Worm (Caenorhabditis elegans) whole organism, L4 larva: ENCODE measurements around the gene lys-10.

Experiments used
- D1046.2 ChIP-seq: fragments of 200-800 bp; sonication (Bioruptor generic); IDR thresholded peaks from 2 replicates; pipeline ENCODE4 v1.3.6; 2022; ENCODE audit warnings: missing genetic modification characterization, missing compliant biosample characterization
- F49E8.2 ChIP-seq: sonication (generic microtip); optimal IDR thresholded peaks from 2 replicates; lab custom pipeline; 2016; ENCODE audit warnings: missing compliant biosample characterization, mild to moderate bottlenecking, missing genetic modification characterization, borderline replicate concordance
- T20F7.1 ChIP-seq: fragments of 200-800 bp; sonication (Bioruptor generic); optimal IDR thresholded peaks from 2 replicates; lab custom pipeline; 2018; ENCODE audit warnings: mild to moderate bottlenecking, missing genetic modification characterization, missing compliant biosample characterization
- T26A8.4 ChIP-seq: fragments of 200-800 bp; sonication (Bioruptor generic); IDR thresholded peaks from 2 replicates; pipeline ENCODE4 v1.3.6; 2022; ENCODE audit warnings: missing genetic modification characterization, missing compliant biosample characterization
- Y105C5A.15 ChIP-seq: fragments of 200-800 bp; sonication (Bioruptor generic); IDR thresholded peaks from 2 replicates; pipeline ENCODE4 v1.3.6; 2022; ENCODE audit warnings: missing genetic modification characterization, missing compliant biosample characterization
- Y48G9A.11 ChIP-seq: fragments of 200-800 bp; sonication (Bioruptor generic); IDR thresholded peaks from 2 replicates; pipeline ENCODE4 v1.3.6; 2022; ENCODE audit warnings: missing genetic modification reagents, missing genetic modification characterization, missing compliant biosample characterization
- Y5F2A.4 ChIP-seq: fragments of 200-800 bp; sonication (Bioruptor generic); optimal IDR thresholded peaks from 2 replicates; lab custom pipeline; 2018; ENCODE audit warnings: mild to moderate bottlenecking, missing genetic modification characterization, missing compliant biosample characterization
- Y75B8A.6 ChIP-seq: fragments of 200-800 bp; sonication (Bioruptor generic); IDR thresholded peaks from 2 replicates; pipeline ENCODE4 v1.3.6; 2022; ENCODE audit warnings: missing genetic modification reagents, missing genetic modification characterization, missing compliant biosample characterization
- ZK337.2 ChIP-seq: fragments of 200-800 bp; sonication (Bioruptor generic); IDR thresholded peaks from 2 replicates; pipeline ENCODE4 v1.3.6; 2022; ENCODE audit warnings: missing genetic modification reagents, missing genetic modification characterization, missing compliant biosample characterization
- ama-1 ChIP-seq: fragments of 150-350 bp; optimal IDR thresholded peaks from 2 replicates; lab custom pipeline; 2014; ENCODE audit warnings: inconsistent platforms, mixed read lengths
- arid-1 ChIP-seq: fragments of 200-800 bp; sonication (Bioruptor generic); conservative IDR thresholded peaks from 2 replicates; pipeline ENCODE4 v1.3.6; 2022; ENCODE audit warnings: missing genetic modification reagents, missing genetic modification characterization, missing compliant biosample characterization
- ceh-32 ChIP-seq: sonication (generic microtip); optimal IDR thresholded peaks from 2 replicates; lab custom pipeline; 2016; ENCODE audit warnings: mild to moderate bottlenecking, missing genetic modification characterization, missing compliant biosample characterization; ENCODE audit not compliant: poor library complexity
- ctbp-1 ChIP-seq: fragments of 200-800 bp; sonication (Bioruptor generic); IDR thresholded peaks from 2 replicates; pipeline ENCODE4 v1.3.6; 2022; ENCODE audit warnings: missing genetic modification reagents, missing genetic modification characterization, missing compliant biosample characterization
- daf-16 ChIP-seq, 3 experiments: sonication (generic microtip); optimal IDR thresholded peaks; 2 replicates each; lab custom pipeline; 2016 to 2017; ENCODE audit warnings: missing genetic modification characterization in 3 of 3, missing genetic modification reagents in 3 of 3, mild to moderate bottlenecking in 2 of 3, missing compliant biosample characterization in 2 of 3, missing biosample characterization in 1 of 3, moderate library complexity in 1 of 3
- daf-19 ChIP-seq: fragments of 200-800 bp; sonication (Bioruptor generic); conservative IDR thresholded peaks from 2 replicates; pipeline ENCODE4 v1.3.6; 2022; ENCODE audit warnings: missing genetic modification characterization, missing compliant biosample characterization
- dmd-8 ChIP-seq: fragments of 200-800 bp; sonication (Bioruptor generic); IDR thresholded peaks from 2 replicates; pipeline ENCODE4 v1.3.6; 2022; ENCODE audit warnings: missing genetic modification characterization, missing compliant biosample characterization
- duxl-1 ChIP-seq: sonication (generic microtip); optimal IDR thresholded peaks from 2 replicates; lab custom pipeline; 2016; ENCODE audit warnings: mild to moderate bottlenecking, missing genetic modification characterization, moderate library complexity, missing compliant biosample characterization; ENCODE audit not compliant: poor library complexity
- egl-43 ChIP-seq: fragments of 200-800 bp; sonication (Bioruptor generic); IDR thresholded peaks from 2 replicates; pipeline ENCODE4 v1.3.6; 2022; ENCODE audit warnings: missing genetic modification reagents, missing genetic modification characterization, missing compliant biosample characterization
- fkh-10 ChIP-seq: fragments of 150-350 bp; optimal IDR thresholded peaks from 2 replicates; lab custom pipeline; 2014; ENCODE audit warnings: missing biosample characterization, missing genetic modification reagents, missing genetic modification characterization
- gei-8 ChIP-seq: fragments of 200-800 bp; sonication (Bioruptor generic); optimal IDR thresholded peaks from 2 replicates; lab custom pipeline; 2018; ENCODE audit warnings: mild to moderate bottlenecking, missing genetic modification characterization, missing compliant biosample characterization
- hlh-30 ChIP-seq: sonication (generic microtip); optimal IDR thresholded peaks from 2 replicates; lab custom pipeline; 2017; ENCODE audit warnings: antibody characterized with exemption, mild to moderate bottlenecking, missing genetic modification characterization, missing compliant biosample characterization; ENCODE audit not compliant: insufficient read depth
- hmg-1.1 ChIP-seq: fragments of 200-800 bp; sonication (Bioruptor generic); IDR thresholded peaks from 2 replicates; pipeline ENCODE4 v1.3.6; 2022; ENCODE audit warnings: missing genetic modification reagents, missing genetic modification characterization, missing compliant biosample characterization
- lim-7 ChIP-seq: fragments of 200-800 bp; sonication (Bioruptor generic); IDR thresholded peaks from 2 replicates; pipeline ENCODE4 v1.3.6; 2022; ENCODE audit warnings: missing genetic modification characterization, missing compliant biosample characterization
- lin-1 ChIP-seq: fragments of 200-800 bp; sonication (Bioruptor generic); IDR thresholded peaks from 2 replicates; pipeline ENCODE4 v1.3.6; 2022; ENCODE audit warnings: missing genetic modification reagents, missing genetic modification characterization, missing compliant biosample characterization
- lin-13 ChIP-seq: fragments of 150-350 bp; optimal IDR thresholded peaks from 2 replicates; lab custom pipeline; 2014; ENCODE audit warnings: missing biosample characterization, missing genetic modification reagents, missing genetic modification characterization
- lin-38 ChIP-seq: fragments of 200-800 bp; sonication (Bioruptor generic); IDR thresholded peaks from 2 replicates; pipeline ENCODE4 v1.3.6; 2022; ENCODE audit warnings: missing genetic modification reagents, missing genetic modification characterization, missing compliant biosample characterization
- madf-5 ChIP-seq, 2 experiments: fragments of 200-800 bp; sonication (Bioruptor generic); IDR thresholded peaks; 2 replicates each; pipeline ENCODE4 v1.3.6; 2022; ENCODE audit warnings: missing compliant biosample characterization in 2 of 2, missing genetic modification characterization in 2 of 2
- mdt-29 ChIP-seq: fragments of 200-800 bp; sonication (Bioruptor generic); IDR thresholded peaks from 2 replicates; pipeline ENCODE4 v1.3.6; 2022; ENCODE audit warnings: missing genetic modification reagents, missing genetic modification characterization, missing compliant biosample characterization
- mes-2 ChIP-seq: sonication (generic microtip); optimal IDR thresholded peaks from 2 replicates; lab custom pipeline; 2016; ENCODE audit warnings: missing genotype, mild to moderate bottlenecking, missing genetic modification characterization, missing compliant biosample characterization; ENCODE audit not compliant: poor library complexity, severe bottlenecking
- mxl-2 ChIP-seq: fragments of 200-800 bp; sonication (Bioruptor generic); conservative IDR thresholded peaks from 2 replicates; pipeline ENCODE4 v1.3.6; 2022; ENCODE audit warnings: missing genetic modification reagents, missing genetic modification characterization, missing compliant biosample characterization
- mxl-3 ChIP-seq: fragments of 200-800 bp; sonication (Bioruptor generic); optimal IDR thresholded peaks from 2 replicates; lab custom pipeline; 2018; ENCODE audit warnings: mild to moderate bottlenecking, missing genetic modification characterization, missing compliant biosample characterization
- nhr-102 ChIP-seq: sonication (generic microtip); optimal IDR thresholded peaks from 2 replicates; lab custom pipeline; 2016; ENCODE audit warnings: mild to moderate bottlenecking, missing genetic modification characterization, moderate library complexity, missing compliant biosample characterization
- nhr-11 ChIP-seq: fragments of 150-350 bp; optimal IDR thresholded peaks from 2 replicates; lab custom pipeline; 2014; ENCODE audit warnings: missing biosample characterization, missing genetic modification characterization
- nhr-28 ChIP-seq: fragments of 150-350 bp; optimal IDR thresholded peaks from 2 replicates; lab custom pipeline; 2014; ENCODE audit warnings: missing biosample characterization, missing genetic modification characterization
- nhr-42 ChIP-seq: fragments of 200-800 bp; sonication (Bioruptor generic); IDR thresholded peaks from 2 replicates; pipeline ENCODE4 v1.3.6; 2022; ENCODE audit warnings: missing genetic modification characterization, missing compliant biosample characterization
- nhr-6 ChIP-seq: fragments of 150-350 bp; optimal IDR thresholded peaks from 2 replicates; lab custom pipeline; 2014; ENCODE audit warnings: missing biosample characterization, missing genetic modification characterization
- pha-4 ChIP-seq, 2 experiments: fragments of 150-350 bp in 1 of 2; fragments of 200-800 bp in 1 of 2; sonication (Bioruptor generic) in 1 of 2; IDR thresholded peaks in 1 of 2; optimal IDR thresholded peaks in 1 of 2; 2 replicates each; pipeline versions ENCODE4 v1.3.6 to Lab custom; 2014 to 2022; ENCODE audit warnings: missing genetic modification characterization in 2 of 2, missing genetic modification reagents in 2 of 2, missing biosample characterization in 1 of 2, missing compliant biosample characterization in 1 of 2
- saeg-2 ChIP-seq: fragments of 200-800 bp; sonication (Bioruptor generic); IDR thresholded peaks from 2 replicates; pipeline ENCODE4 v1.3.6; 2022; ENCODE audit warnings: missing genetic modification reagents, missing genetic modification characterization, missing compliant biosample characterization
- snpc-1.2 ChIP-seq: fragments of 200-800 bp; sonication (Bioruptor generic); IDR thresholded peaks from 2 replicates; pipeline ENCODE4 v1.3.6; 2022; ENCODE audit warnings: missing genetic modification reagents, missing genetic modification characterization, missing compliant biosample characterization
- snpc-4 ChIP-seq: fragments of 150-350 bp; optimal IDR thresholded peaks from 2 replicates; lab custom pipeline; 2014; ENCODE audit warnings: missing biosample characterization, missing genetic modification characterization
- spr-1 ChIP-seq: sonication (generic microtip); optimal IDR thresholded peaks from 2 replicates; lab custom pipeline; 2016; ENCODE audit warnings: mild to moderate bottlenecking, missing genetic modification characterization, missing compliant biosample characterization
- spr-3 ChIP-seq: fragments of 200-800 bp; sonication (Bioruptor generic); optimal IDR thresholded peaks from 2 replicates; lab custom pipeline; 2018; ENCODE audit warnings: mild to moderate bottlenecking, missing genetic modification characterization, missing compliant biosample characterization
- tag-97 ChIP-seq: fragments of 200-800 bp; sonication (Bioruptor generic); IDR thresholded peaks from 2 replicates; pipeline ENCODE4 v1.3.6; 2022; ENCODE audit warnings: missing genetic modification characterization, missing compliant biosample characterization
- unc-130 ChIP-seq: sonication (generic microtip); optimal IDR thresholded peaks from 2 replicates; lab custom pipeline; 2016; ENCODE audit warnings: missing genetic modification reagents, missing genetic modification characterization, missing compliant biosample characterization
- zfp-3 ChIP-seq: fragments of 200-800 bp; sonication (Bioruptor generic); conservative IDR thresholded peaks from 2 replicates; pipeline ENCODE4 v1.3.6; 2022; ENCODE audit warnings: missing genetic modification reagents, missing genetic modification characterization, missing compliant biosample characterization
- ztf-11 ChIP-seq: fragments of 150-350 bp; optimal IDR thresholded peaks from 2 replicates; lab custom pipeline; 2014; ENCODE audit warnings: missing biosample characterization, missing genetic modification characterization

The lys-10 gene

ce11 chrIV:8377501-8377900, 44.9 kb downstream of the lys-10 start, which contains the start of gene D2096.7:
TSS of gene D2096.7 (minus strand) at chrIV:8377630.
- TF ChIP-seq dmd-8 (peak; percentile 64; the same call in 1 of the 2 replicates), arid-1 (GFP tag; lab: Robert Waterston, UW) (peak; percentile 76), hmg-1.1 (GFP tag; lab: Robert Waterston, UW) (0 out of 2 replicates have a peak, but pooled peaks have one; percentile 20), Y5F2A.4 (GFP tag; lab: Kevin White, UChicago) (peak; percentile 62), nhr-102 (peak; percentile 58), lin-13 (GFP tag; lab: Kevin White, UChicago) (peak; percentile 64), Y105C5A.15 (GFP tag; lab: Robert Waterston, UW) (peak; percentile 89), unc-130 (GFP tag; lab: Kevin White, UChicago) (peak; percentile 70), egl-43 (peak; percentile 69), fkh-10 (GFP tag; lab: Kevin White, UChicago) (no peak), T20F7.1 (GFP tag; lab: Kevin White, UChicago) (peak; percentile 51), hlh-30 (tag; lab: Kevin White, UChicago) (no peak), nhr-11 (no peak), snpc-1.2 (GFP tag; lab: Robert Waterston, UW) (peak; percentile 90), gei-8 (GFP tag; lab: Kevin White, UChicago) (no peak), T26A8.4 (GFP tag; lab: Robert Waterston, UW) (peak; percentile 69), duxl-1 (tag; lab: Kevin White, UChicago) (peak; percentile 44), Y75B8A.6 (GFP tag; lab: Robert Waterston, UW) (peak; percentile 63), spr-1 (tag; lab: Kevin White, UChicago) (peak; percentile 33), madf-5 (GFP tag; IDR thresholded peaks at IDR 0.05; lab: Robert Waterston, UW) (peak; percentile 56 to 88; a peak in 2 of 4 replicates), ctbp-1 (GFP tag; lab: Robert Waterston, UW) (peak; percentile 66), saeg-2 (GFP tag; lab: Robert Waterston, UW) (peak; percentile 47; the same call in 1 of the 2 replicates), daf-19 (GFP tag; lab: Robert Waterston, UW) (peak; percentile 54; the same call in 1 of the 2 replicates), mdt-29 (GFP tag; lab: Robert Waterston, UW) (no peak), ama-1 (lab: Kevin White, UChicago) (peak; percentile 89), tag-97 (GFP tag; lab: Robert Waterston, UW) (no peak), F49E8.2 (tag; lab: Kevin White, UChicago) (peak; percentile 94), nhr-42 (GFP tag; lab: Robert Waterston, UW) (no peak), D1046.2 (peak; percentile 30; the same call in 1 of the 2 replicates), zfp-3 (0 out of 2 replicates have a peak, but pooled peaks have one; percentile 36), mxl-2 (GFP tag; lab: Robert Waterston, UW) (0 out of 2 replicates have a peak, but pooled peaks have one; percentile 41), ceh-32 (no peak), lim-7 (peak; percentile 66; the same call in 1 of the 2 replicates), ZK337.2 (GFP tag; lab: Robert Waterston, UW) (0 out of 2 replicates have a peak, but pooled peaks have one; percentile 23), snpc-4 (tag; lab: Kevin White, UChicago) (no peak), mes-2 (tag; lab: Kevin White, UChicago) (peak; percentile 28), lin-38 (peak; percentile 82), nhr-6 (no peak), Y48G9A.11 (peak; percentile 85), pha-4 (GFP tag; IDR thresholded peaks at IDR 0.05; lab: Robert Waterston, UW) (peak; percentile 74), pha-4 (tag; optimal IDR thresholded peaks at IDR 0.05; lab: Kevin White, UChicago) (no peak), lin-1 (GFP tag; lab: Robert Waterston, UW) (0 out of 2 replicates have a peak, but pooled peaks have one; percentile 40), ztf-11 (tag; lab: Kevin White, UChicago) (no peak), mxl-3 (GFP tag; lab: Kevin White, UChicago) (peak; percentile 39), spr-3 (GFP tag; lab: Kevin White, UChicago) (peak; percentile 42), nhr-28 (tag; lab: Kevin White, UChicago) (no peak), daf-16 (GFP tag; optimal IDR thresholded peaks at IDR 0.05; lab: Kevin White, UChicago) (peak in 1 of 2 experiments; percentile 11), daf-16 (tag; optimal IDR thresholded peaks at IDR 0.05; lab: Kevin White, UChicago) (peak; percentile 28)
